Worm (Caenorhabditis elegans) whole organism, L1 larva: Measurements from ENCODE around the gene nhr-20.

Experiments used
- C04F5.9 ChIP-seq: sonication (generic microtip); optimal IDR thresholded peaks from 2 replicates; lab custom pipeline; 2016; ENCODE audit warnings: missing genetic modification characterization, missing compliant biosample characterization
- C16A3.4 ChIP-seq: fragments of 150-350 bp; optimal IDR thresholded peaks from 2 replicates; lab custom pipeline; 2014; ENCODE audit warnings: missing biosample characterization, missing genetic modification characterization
- aha-1 ChIP-seq: fragments of 150-350 bp; optimal IDR thresholded peaks from 2 replicates; lab custom pipeline; 2014; ENCODE audit warnings: missing biosample characterization, missing genetic modification characterization
- alr-1 ChIP-seq: fragments of 200-800 bp; sonication (Bioruptor generic); optimal IDR thresholded peaks from 2 replicates; lab custom pipeline; 2018; ENCODE audit warnings: borderline replicate concordance, mild to moderate bottlenecking, missing genetic modification characterization, missing compliant biosample characterization
- aly-2 ChIP-seq: fragments of 150-350 bp; optimal IDR thresholded peaks from 2 replicates; lab custom pipeline; 2014; ENCODE audit warnings: missing biosample characterization, missing genetic modification characterization
- ceh-8 ChIP-seq: fragments of 200-800 bp; sonication (Bioruptor generic); optimal IDR thresholded peaks from 2 replicates; lab custom pipeline; 2018; ENCODE audit warnings: mild to moderate bottlenecking, missing genetic modification characterization, moderate library complexity, missing compliant biosample characterization
- ceh-88 ChIP-seq: fragments of 200-800 bp; sonication (Bioruptor generic); IDR thresholded peaks from 2 replicates; pipeline ENCODE4 v1.3.6; 2022; ENCODE audit warnings: missing genetic modification characterization, missing compliant biosample characterization
- ces-1 ChIP-seq: fragments of 150-350 bp; optimal IDR thresholded peaks from 2 replicates; lab custom pipeline; 2014; ENCODE audit warnings: missing biosample characterization, missing genetic modification reagents, missing genetic modification characterization
- dpl-1 ChIP-seq, 3 experiments: fragments of 150-350 bp in 2 of 3; sonication (generic microtip) in 1 of 3; optimal IDR thresholded peaks; 2 replicates each; lab custom pipeline; 2014 to 2017; ENCODE audit warnings: missing biosample characterization in 3 of 3, missing genetic modification characterization in 3 of 3, missing genetic modification reagents in 3 of 3
- egl-27 ChIP-seq, 2 experiments: fragments of 150-350 bp in 1 of 2; sonication (generic microtip); optimal IDR thresholded peaks; 3 replicates each; lab custom pipeline; 2017 to 2018; ENCODE audit warnings: missing biosample characterization in 2 of 2, missing genetic modification characterization in 2 of 2, missing genetic modification reagents in 2 of 2
- elt-2 ChIP-seq: sonication (generic microtip); optimal IDR thresholded peaks from 2 replicates; lab custom pipeline; 2016; ENCODE audit warnings: missing genetic modification characterization, mild to moderate bottlenecking, inconsistent platforms, missing compliant biosample characterization, missing genetic modification reagents
- elt-3 ChIP-seq, 6 experiments: fragments of 150-350 bp in 1 of 6; sonication (generic microtip); optimal IDR thresholded peaks; 2 replicates each; lab custom pipeline; 2017 to 2018; ENCODE audit warnings: missing biosample characterization in 6 of 6, missing genetic modification characterization in 6 of 6, inconsistent platforms in 1 of 6
- fkh-10 ChIP-seq: sonication (generic microtip); optimal IDR thresholded peaks from 2 replicates; lab custom pipeline; 2017; ENCODE audit warnings: missing biosample characterization, missing genetic modification reagents, missing genetic modification characterization
- fos-1 ChIP-seq: fragments of 150-350 bp; optimal IDR thresholded peaks from 2 replicates; lab custom pipeline; 2014; ENCODE audit warnings: missing biosample characterization, missing genetic modification characterization
- hpl-2 ChIP-seq: fragments of 150-350 bp; optimal IDR thresholded peaks from 2 replicates; lab custom pipeline; 2014; ENCODE audit warnings: missing biosample characterization, missing genetic modification reagents, missing genetic modification characterization
- jun-1 ChIP-seq: fragments of 150-350 bp; optimal IDR thresholded peaks from 2 replicates; lab custom pipeline; 2014; ENCODE audit warnings: missing biosample characterization, missing genetic modification reagents, missing genetic modification characterization
- lin-13 ChIP-seq: fragments of 150-350 bp; optimal IDR thresholded peaks from 2 replicates; lab custom pipeline; 2014; ENCODE audit warnings: missing biosample characterization, missing genetic modification reagents, missing genetic modification characterization
- lin-14 ChIP-seq: fragments of 200-800 bp; sonication (Bioruptor generic); optimal IDR thresholded peaks from 2 replicates; lab custom pipeline; 2018; ENCODE audit warnings: mild to moderate bottlenecking, missing genetic modification characterization, moderate library complexity, missing compliant biosample characterization
- lin-15B ChIP-seq: fragments of 150-350 bp; sonication (generic microtip); optimal IDR thresholded peaks from 3 replicates; lab custom pipeline; 2014; ENCODE audit warnings: missing biosample characterization, missing genetic modification characterization
- lsy-2 ChIP-seq, 2 experiments: fragments of 150-350 bp; optimal IDR thresholded peaks; 2 replicates each; lab custom pipeline; 2014; ENCODE audit warnings: missing biosample characterization in 2 of 2, missing genetic modification characterization in 2 of 2
- mab-9 ChIP-seq: fragments of 200-800 bp; sonication (Bioruptor generic); IDR thresholded peaks from 2 replicates; pipeline ENCODE4 v1.3.6; 2022; ENCODE audit warnings: missing genetic modification reagents, missing genetic modification characterization, missing compliant biosample characterization
- mef-2 ChIP-seq: fragments of 150-350 bp; optimal IDR thresholded peaks from 2 replicates; lab custom pipeline; 2014; ENCODE audit warnings: missing biosample characterization, missing genetic modification characterization
- nhr-11 ChIP-seq: fragments of 150-350 bp; optimal IDR thresholded peaks from 2 replicates; lab custom pipeline; 2014; ENCODE audit warnings: missing biosample characterization, missing genetic modification characterization
- nhr-12 ChIP-seq: sonication (generic microtip); optimal IDR thresholded peaks from 2 replicates; lab custom pipeline; 2017; ENCODE audit warnings: missing biosample characterization, missing genetic modification characterization
- nhr-19 ChIP-seq: fragments of 200-800 bp; sonication (Bioruptor generic); conservative IDR thresholded peaks from 2 replicates; pipeline ENCODE4 v1.3.6; 2022; ENCODE audit warnings: missing genetic modification characterization, missing compliant biosample characterization
- nhr-237 ChIP-seq: fragments of 150-350 bp; optimal IDR thresholded peaks from 2 replicates; lab custom pipeline; 2014; ENCODE audit warnings: missing biosample characterization, missing genetic modification characterization
- nhr-28 ChIP-seq: fragments of 150-350 bp; optimal IDR thresholded peaks from 2 replicates; lab custom pipeline; 2014; ENCODE audit warnings: missing biosample characterization, missing genetic modification characterization
- nhr-76 ChIP-seq: sonication (generic microtip); optimal IDR thresholded peaks from 2 replicates; lab custom pipeline; 2017; ENCODE audit warnings: missing biosample characterization, missing genetic modification characterization
- nhr-84 ChIP-seq: sonication (generic microtip); optimal IDR thresholded peaks from 2 replicates; lab custom pipeline; 2017; ENCODE audit warnings: missing biosample characterization, missing genetic modification characterization
- nhr-90 ChIP-seq: sonication (generic microtip); optimal IDR thresholded peaks from 2 replicates; lab custom pipeline; 2016; ENCODE audit warnings: mild to moderate bottlenecking, missing genetic modification characterization, missing compliant biosample characterization; ENCODE audit not compliant: poor library complexity
- pag-3 ChIP-seq: sonication (generic microtip); optimal IDR thresholded peaks from 2 replicates; lab custom pipeline; 2017; ENCODE audit warnings: missing genetic modification characterization, mild to moderate bottlenecking, missing compliant biosample characterization, antibody characterized with exemption, borderline replicate concordance; ENCODE audit not compliant: insufficient read depth
- pax-3 ChIP-seq: fragments of 200-800 bp; sonication (Bioruptor generic); optimal IDR thresholded peaks from 2 replicates; lab custom pipeline; 2018; ENCODE audit warnings: mild to moderate bottlenecking, missing genetic modification characterization, moderate library complexity, missing compliant biosample characterization
- rnt-1 ChIP-seq: sonication (generic microtip); optimal IDR thresholded peaks from 2 replicates; lab custom pipeline; 2016; ENCODE audit warnings: mild to moderate bottlenecking, missing genetic modification characterization, moderate library complexity, missing compliant biosample characterization
- skn-1 ChIP-seq: fragments of 150-350 bp; optimal IDR thresholded peaks from 2 replicates; lab custom pipeline; 2014; ENCODE audit warnings: missing biosample characterization, missing genetic modification characterization
- snpc-4 ChIP-seq: fragments of 150-350 bp; optimal IDR thresholded peaks from 2 replicates; lab custom pipeline; 2014; ENCODE audit warnings: missing biosample characterization, missing genetic modification characterization
- tbx-2 ChIP-seq: sonication (generic microtip); optimal IDR thresholded peaks from 2 replicates; lab custom pipeline; 2016; ENCODE audit warnings: missing genetic modification characterization, missing compliant biosample characterization
- unc-130 ChIP-seq: fragments of 150-350 bp; optimal IDR thresholded peaks from 2 replicates; lab custom pipeline; 2017; ENCODE audit warnings: missing biosample characterization, missing genetic modification characterization, inconsistent platforms
- unc-30 ChIP-seq: sonication (generic microtip); optimal IDR thresholded peaks from 2 replicates; lab custom pipeline; 2017; ENCODE audit warnings: missing biosample characterization, missing genetic modification characterization
- unc-62 ChIP-seq: fragments of 150-350 bp; optimal IDR thresholded peaks from 2 replicates; lab custom pipeline; 2014; ENCODE audit warnings: missing biosample characterization, missing genetic modification reagents, missing genetic modification characterization
- unc-98 ChIP-seq: fragments of 200-800 bp; sonication (Bioruptor generic); IDR thresholded peaks from 2 replicates; pipeline ENCODE4 v1.3.6; 2022; ENCODE audit warnings: missing genetic modification characterization, missing compliant biosample characterization
- xbp-1 ChIP-seq: sonication (generic microtip); optimal IDR thresholded peaks from 2 replicates; lab custom pipeline; 2016; ENCODE audit warnings: missing genetic modification characterization, missing compliant biosample characterization
- zag-1 ChIP-seq: fragments of 150-350 bp; optimal IDR thresholded peaks from 2 replicates; lab custom pipeline; 2014; ENCODE audit warnings: missing biosample characterization, missing genetic modification characterization
- zip-4 ChIP-seq: fragments of 200-800 bp; sonication (Bioruptor generic); optimal IDR thresholded peaks from 2 replicates; lab custom pipeline; 2018; ENCODE audit warnings: mild to moderate bottlenecking, missing genetic modification characterization, moderate library complexity, missing compliant biosample characterization
- ztf-11 ChIP-seq, 2 experiments: sonication (generic microtip); optimal IDR thresholded peaks; 2 replicates each; lab custom pipeline; 2016 to 2017; ENCODE audit warnings: missing genetic modification characterization in 2 of 2, missing biosample characterization in 1 of 2, missing compliant biosample characterization in 1 of 2

Gene nhr-20

ce11 chrIII:4204072-4204471, 28.9 kb downstream of the nhr-20 start, which contains the start of the genes pelo-1 and R74.7 (continued):
- TF ChIP-seq unc-30 (tag; lab: Kevin White, UChicago) (no peak), mab-9 (GFP tag; lab: Robert Waterston, UW) (no peak), pag-3 (tag; lab: Kevin White, UChicago) (no peak), alr-1 (no peak), unc-98 (GFP tag; lab: Robert Waterston, UW) (no peak), lin-14 (peak; percentile 36), aly-2 (tag; lab: Kevin White, UChicago) (no peak), nhr-11 (tag; lab: Kevin White, UChicago) (no peak), nhr-76 (no peak), rnt-1 (tag; lab: Kevin White, UChicago) (no peak), zag-1 (tag; lab: Kevin White, UChicago) (no peak), nhr-84 (tag; lab: Kevin White, UChicago) (no peak), mef-2 (tag; lab: Kevin White, UChicago) (no peak), lin-15B (tag; lab: Kevin White, UChicago) (peak; percentile 21), elt-3 (tag; optimal IDR thresholded peaks at IDR 0.05; lab: Kevin White, UChicago) (no peak), nhr-237 (tag; lab: Kevin White, UChicago) (no peak), zip-4 (peak; percentile 82), nhr-28 (no peak), ces-1 (no peak), ceh-88 (GFP tag; lab: Robert Waterston, UW) (no peak), lsy-2 (tag; optimal IDR thresholded peaks at IDR 0.05; lab: Kevin White, UChicago) (peak in 1 of 2 experiments; percentile 66), C04F5.9 (tag; lab: Kevin White, UChicago) (no peak), pax-3 (tag; lab: Kevin White, UChicago) (no peak), egl-27 (tag; optimal IDR thresholded peaks at IDR 0.05; lab: Kevin White, UChicago) (no peak), nhr-90 (tag; lab: Kevin White, UChicago) (no peak), lin-13 (GFP tag; lab: Kevin White, UChicago) (no peak), elt-2 (tag; lab: Kevin White, UChicago) (no peak), xbp-1 (tag; lab: Kevin White, UChicago) (no peak), nhr-12 (tag; lab: Kevin White, UChicago) (no peak), skn-1 (tag; lab: Kevin White, UChicago) (peak; percentile 79), C16A3.4 (tag; lab: Kevin White, UChicago) (no peak), tbx-2 (tag; lab: Kevin White, UChicago) (no peak), snpc-4 (tag; lab: Kevin White, UChicago) (no peak), jun-1 (tag; lab: Kevin White, UChicago) (no peak), fos-1 (tag; lab: Kevin White, UChicago) (no peak), unc-130 (no peak), ztf-11 (tag; optimal IDR thresholded peaks at IDR 0.05; lab: Kevin White, UChicago) (no peak), hpl-2 (GFP tag; lab: Kevin White, UChicago) (no peak)

ce11 chrIII:4196988-4197384, 36.0 kb downstream of the nhr-20 start, which contains the start of gene asd-1:
TSS of gene asd-1 (plus strand) at chrIII:4197285.
- TF ChIP-seq unc-62 (GFP tag; lab: Kevin White, UChicago) (no peak), nhr-90 (tag; lab: Kevin White, UChicago) (no peak), aha-1 (tag; lab: Kevin White, UChicago) (no peak), ceh-8 (GFP tag; lab: Kevin White, UChicago) (no peak), fkh-10 (no peak), dpl-1 (GFP tag; optimal IDR thresholded peaks at IDR 0.05; lab: Kevin White, UChicago) (no peak), nhr-19 (no peak)
